Worm (Caenorhabditis elegans) whole organism, young adult: ENCODE measurements around the gene C04E12.2.
A peak's percentile ranks its signal among the peaks of the same experiment; 100 is the strongest.

Experiments
- B0019.2 ChIP-seq: fragments of 200-800 bp; sonication (Bioruptor generic); conservative IDR thresholded peaks from 2 replicates; pipeline ENCODE4 v1.3.6; 2022; ENCODE audit warnings: missing genetic modification reagents, missing genetic modification characterization, missing compliant biosample characterization
- B0261.1 ChIP-seq: sonication (generic microtip); optimal IDR thresholded peaks from 2 replicates; lab custom pipeline; 2016; ENCODE audit warnings: mild to moderate bottlenecking, missing genetic modification characterization, moderate library complexity, missing compliant biosample characterization
- C06A6.2 ChIP-seq: fragments of 200-800 bp; sonication (Bioruptor generic); conservative IDR thresholded peaks from 2 replicates; pipeline ENCODE4 v1.3.6; 2022; ENCODE audit warnings: missing genetic modification characterization, missing compliant biosample characterization
- F10E7.11 ChIP-seq: sonication (generic microtip); optimal IDR thresholded peaks from 2 replicates; lab custom pipeline; 2017; ENCODE audit warnings: mild to moderate bottlenecking, missing genetic modification characterization, moderate library complexity, missing compliant biosample characterization
- F37B4.10 ChIP-seq: fragments of 200-800 bp; sonication (Bioruptor generic); IDR thresholded peaks from 2 replicates; pipeline ENCODE4 v1.3.6; 2022; ENCODE audit warnings: missing genetic modification characterization, missing compliant biosample characterization
- F49E8.2 ChIP-seq: sonication (generic microtip); optimal IDR thresholded peaks from 3 replicates; lab custom pipeline; 2017; ENCODE audit warnings: missing genetic modification characterization, mild to moderate bottlenecking, missing compliant biosample characterization, antibody characterized with exemption, moderate library complexity; ENCODE audit not compliant: insufficient read depth
- F57C9.4 ChIP-seq: sonication (generic microtip); optimal IDR thresholded peaks from 2 replicates; lab custom pipeline; 2017; ENCODE audit warnings: mild to moderate bottlenecking, missing genetic modification characterization, missing compliant biosample characterization
- K11D2.4 ChIP-seq: fragments of 200-800 bp; sonication (Bioruptor generic); IDR thresholded peaks from 2 replicates; pipeline ENCODE4 v1.3.6; 2022; ENCODE audit warnings: missing genetic modification reagents, missing genetic modification characterization, missing compliant biosample characterization
- T07F8.4 ChIP-seq: sonication (generic microtip); optimal IDR thresholded peaks from 2 replicates; lab custom pipeline; 2016; ENCODE audit warnings: mild to moderate bottlenecking, missing genetic modification characterization, moderate library complexity, missing compliant biosample characterization
- T26A5.8 ChIP-seq: sonication (generic microtip); optimal IDR thresholded peaks from 2 replicates; lab custom pipeline; 2016; ENCODE audit warnings: missing genetic modification characterization, missing compliant biosample characterization
- Y53F4B.3 ChIP-seq: fragments of 200-800 bp; sonication (Bioruptor generic); IDR thresholded peaks from 2 replicates; pipeline ENCODE4 v1.3.6; 2022; ENCODE audit warnings: missing genetic modification reagents, missing genetic modification characterization, missing compliant biosample characterization
- Y53G8AR.9 ChIP-seq: fragments of 200-800 bp; sonication (Bioruptor generic); conservative IDR thresholded peaks from 2 replicates; pipeline ENCODE4 v1.3.6; 2022; ENCODE audit warnings: missing genetic modification reagents, missing genetic modification characterization, missing compliant biosample characterization
- Y67H2A.10 ChIP-seq: fragments of 200-800 bp; sonication (Bioruptor generic); conservative IDR thresholded peaks from 2 replicates; pipeline ENCODE4 v1.3.6; 2022; ENCODE audit warnings: missing genetic modification reagents, missing genetic modification characterization, missing compliant biosample characterization
- aptf-3 ChIP-seq: fragments of 200-800 bp; sonication (Bioruptor generic); IDR thresholded peaks from 2 replicates; pipeline ENCODE4 v1.3.6; 2022; ENCODE audit warnings: missing genetic modification characterization, missing compliant biosample characterization
- athp-1 ChIP-seq: sonication (generic microtip); optimal IDR thresholded peaks from 2 replicates; lab custom pipeline; 2017; ENCODE audit warnings: mild to moderate bottlenecking, missing genetic modification characterization, missing compliant biosample characterization
- attf-3 ChIP-seq: fragments of 200-800 bp; sonication (Bioruptor generic); conservative IDR thresholded peaks from 2 replicates; pipeline ENCODE4 v1.3.6; 2022; ENCODE audit warnings: missing genetic modification reagents, missing genetic modification characterization, missing compliant biosample characterization
- attf-5 ChIP-seq: fragments of 200-800 bp; sonication (Bioruptor generic); optimal IDR thresholded peaks from 2 replicates; lab custom pipeline; 2018; ENCODE audit warnings: mild to moderate bottlenecking, missing genetic modification characterization, missing compliant biosample characterization
- bed-1 ChIP-seq: fragments of 200-800 bp; sonication (Bioruptor generic); IDR thresholded peaks from 2 replicates; pipeline ENCODE4 v1.3.6; 2022; ENCODE audit warnings: missing genetic modification reagents, missing genetic modification characterization, missing compliant biosample characterization
- cebp-1 ChIP-seq, 2 experiments: fragments of 200-800 bp in 1 of 2; sonication (Bioruptor generic) in 1 of 2; sonication (generic microtip) in 1 of 2; IDR thresholded peaks in 1 of 2; optimal IDR thresholded peaks in 1 of 2; 2 replicates each; pipeline versions ENCODE4 v1.3.6 to Lab custom; 2017 to 2022; ENCODE audit warnings: missing compliant biosample characterization in 2 of 2, missing genetic modification characterization in 2 of 2, mild to moderate bottlenecking in 1 of 2, missing genetic modification reagents in 1 of 2, moderate library complexity in 1 of 2
- ceh-27 ChIP-seq: fragments of 200-800 bp; sonication (Bioruptor generic); optimal IDR thresholded peaks from 2 replicates; lab custom pipeline; 2018; ENCODE audit warnings: mild to moderate bottlenecking, missing genetic modification characterization, moderate library complexity, missing compliant biosample characterization
- ceh-40 ChIP-seq: fragments of 200-800 bp; sonication (Bioruptor generic); IDR thresholded peaks from 2 replicates; pipeline ENCODE4 v1.3.6; 2022; ENCODE audit warnings: missing genetic modification characterization, missing compliant biosample characterization
- ceh-91 ChIP-seq: fragments of 200-800 bp; sonication (Bioruptor generic); IDR thresholded peaks from 2 replicates; pipeline ENCODE4 v1.3.6; 2022; ENCODE audit warnings: missing genetic modification reagents, missing genetic modification characterization, missing compliant biosample characterization
- chd-7 ChIP-seq: sonication (generic microtip); optimal IDR thresholded peaks from 2 replicates; lab custom pipeline; 2016; ENCODE audit warnings: mild to moderate bottlenecking, missing genetic modification characterization, moderate library complexity, missing compliant biosample characterization
- dox-1 ChIP-seq: fragments of 200-800 bp; sonication (Bioruptor generic); IDR thresholded peaks from 2 replicates; pipeline ENCODE4 v1.3.6; 2022; ENCODE audit warnings: missing genetic modification reagents, missing genetic modification characterization, missing compliant biosample characterization
- dpl-1 ChIP-seq: fragments of 150-350 bp; optimal IDR thresholded peaks from 2 replicates; lab custom pipeline; 2014; ENCODE audit warnings: missing biosample characterization, missing genetic modification reagents, missing genetic modification characterization
- egl-18 ChIP-seq: fragments of 200-800 bp; sonication (Bioruptor generic); IDR thresholded peaks from 2 replicates; pipeline ENCODE4 v1.3.6; 2022; ENCODE audit warnings: missing genetic modification reagents, missing genetic modification characterization, missing compliant biosample characterization
- ekl-4 ChIP-seq: fragments of 200-800 bp; sonication (Bioruptor generic); IDR thresholded peaks from 2 replicates; pipeline ENCODE4 v1.3.6; 2022; ENCODE audit warnings: missing genetic modification reagents, missing genetic modification characterization, missing compliant biosample characterization
- gei-17 ChIP-seq: fragments of 200-800 bp; sonication (Bioruptor generic); optimal IDR thresholded peaks from 2 replicates; lab custom pipeline; 2018; ENCODE audit warnings: mild to moderate bottlenecking, missing genetic modification characterization, missing compliant biosample characterization
- hlh-26 ChIP-seq: fragments of 200-800 bp; sonication (Bioruptor generic); conservative IDR thresholded peaks from 2 replicates; pipeline ENCODE4 v1.3.6; 2022; ENCODE audit warnings: missing genetic modification reagents, missing genetic modification characterization, missing compliant biosample characterization
- hsf-1 ChIP-seq: fragments of 200-800 bp; sonication (Bioruptor generic); IDR thresholded peaks from 2 replicates; pipeline ENCODE4 v1.3.6; 2022; ENCODE audit warnings: missing genetic modification reagents, missing genetic modification characterization, missing compliant biosample characterization
- lin-35 ChIP-seq, 3 experiments: fragments of 150-350 bp in 2 of 3; sonication (generic microtip) in 1 of 3; optimal IDR thresholded peaks; 2 replicates each; lab custom pipeline; 2014 to 2018; ENCODE audit warnings: missing biosample characterization in 3 of 3, missing genetic modification characterization in 3 of 3, missing genetic modification reagents in 3 of 3
- lsy-27 ChIP-seq: sonication (generic microtip); optimal IDR thresholded peaks from 2 replicates; lab custom pipeline; 2017; ENCODE audit warnings: missing genetic modification characterization, mild to moderate bottlenecking, missing compliant biosample characterization, antibody characterized with exemption, missing genotype, borderline replicate concordance; ENCODE audit not compliant: insufficient read depth
- nfya-2 ChIP-seq: fragments of 200-800 bp; sonication (Bioruptor generic); IDR thresholded peaks from 2 replicates; pipeline ENCODE4 v1.3.6; 2022; ENCODE audit warnings: missing genetic modification reagents, missing genetic modification characterization, missing compliant biosample characterization
- nfyb-1 ChIP-seq: fragments of 200-800 bp; sonication (Bioruptor generic); IDR thresholded peaks from 2 replicates; pipeline ENCODE4 v1.3.6; 2022; ENCODE audit warnings: missing genetic modification reagents, missing genetic modification characterization, missing compliant biosample characterization
- nhr-120 ChIP-seq: fragments of 200-800 bp; sonication (Bioruptor generic); IDR thresholded peaks from 2 replicates; pipeline ENCODE4 v1.3.6; 2022; ENCODE audit warnings: missing genetic modification characterization, missing compliant biosample characterization
- nhr-179 ChIP-seq: sonication (generic microtip); optimal IDR thresholded peaks from 2 replicates; lab custom pipeline; 2016; ENCODE audit warnings: mild to moderate bottlenecking, missing genetic modification characterization, missing compliant biosample characterization
- nhr-27 ChIP-seq: fragments of 200-800 bp; sonication (Bioruptor generic); optimal IDR thresholded peaks from 2 replicates; lab custom pipeline; 2018; ENCODE audit warnings: mild to moderate bottlenecking, missing genetic modification characterization, moderate library complexity, missing compliant biosample characterization
- nhr-90 ChIP-seq: sonication (generic microtip); optimal IDR thresholded peaks from 2 replicates; lab custom pipeline; 2016; ENCODE audit warnings: missing genotype, mild to moderate bottlenecking, missing genetic modification characterization, missing compliant biosample characterization
- rcor-1 ChIP-seq: fragments of 200-800 bp; sonication (Bioruptor generic); IDR thresholded peaks from 2 replicates; pipeline ENCODE4 v1.3.6; 2022; ENCODE audit warnings: missing genetic modification reagents, missing genetic modification characterization, missing compliant biosample characterization
- rec-8 ChIP-seq, 2 experiments: sonication (generic microtip); optimal IDR thresholded peaks; 2 replicates each; lab custom pipeline; 2016; ENCODE audit warnings: mild to moderate bottlenecking in 2 of 2, missing genetic modification characterization in 2 of 2, missing genetic modification reagents in 2 of 2, missing genotype in 2 of 2, missing biosample characterization in 1 of 2, missing compliant biosample characterization in 1 of 2, moderate library complexity in 1 of 2
- sdz-38 ChIP-seq: sonication (generic microtip); optimal IDR thresholded peaks from 2 replicates; lab custom pipeline; 2016; ENCODE audit warnings: missing genotype, missing genetic modification characterization, missing compliant biosample characterization
- somi-1 ChIP-seq: fragments of 200-800 bp; sonication (Bioruptor generic); optimal IDR thresholded peaks from 2 replicates; lab custom pipeline; 2018; ENCODE audit warnings: mild to moderate bottlenecking, missing genetic modification characterization, missing compliant biosample characterization
- sptf-2 ChIP-seq: fragments of 200-800 bp; sonication (Bioruptor generic); optimal IDR thresholded peaks from 2 replicates; lab custom pipeline; 2018; ENCODE audit warnings: mild to moderate bottlenecking, missing genetic modification characterization, missing compliant biosample characterization
- tbp1 ChIP-seq: fragments of 200-800 bp; sonication (Bioruptor generic); optimal IDR thresholded peaks from 2 replicates; lab custom pipeline; 2018; ENCODE audit warnings: mild to moderate bottlenecking, missing genetic modification characterization, missing compliant biosample characterization
- tbx-9 ChIP-seq: sonication (generic microtip); optimal IDR thresholded peaks from 2 replicates; lab custom pipeline; 2016; ENCODE audit warnings: borderline replicate concordance, missing genetic modification characterization, inconsistent platforms, missing compliant biosample characterization
- unc-130 ChIP-seq: sonication (generic microtip); optimal IDR thresholded peaks from 2 replicates; lab custom pipeline; 2016; ENCODE audit warnings: missing genetic modification reagents, missing genetic modification characterization, missing compliant biosample characterization
- ztf-22 ChIP-seq: fragments of 200-800 bp; sonication (Bioruptor generic); optimal IDR thresholded peaks from 2 replicates; lab custom pipeline; 2018; ENCODE audit warnings: mild to moderate bottlenecking, missing genetic modification characterization, moderate library complexity, missing compliant biosample characterization
- ztf-26 ChIP-seq: sonication (generic microtip); optimal IDR thresholded peaks from 2 replicates; lab custom pipeline; 2017; ENCODE audit warnings: missing genetic modification characterization, missing compliant biosample characterization
- ztf-6 ChIP-seq: fragments of 200-800 bp; sonication (Bioruptor generic); IDR thresholded peaks from 2 replicates; pipeline ENCODE4 v1.3.6; 2022; ENCODE audit warnings: missing genetic modification reagents, missing genetic modification characterization, missing compliant biosample characterization

C04E12.2 gene

ce11 chrV:3391005-3391404, 23.1 kb downstream of the C04E12.2 start (continued):
- TF ChIP-seq ekl-4 (GFP tag; lab: Robert Waterston, UW): no peak
- no peak for TF ChIP-seq sdz-38 (tag; lab: Kevin White, UChicago)
- no peak for TF ChIP-seq tbx-9 (tag; lab: Kevin White, UChicago)
- TF ChIP-seq T07F8.4: no peak
- TF ChIP-seq unc-130 (GFP tag; lab: Kevin White, UChicago): no peak
- no peak for TF ChIP-seq athp-1
- TF ChIP-seq gei-17 (GFP tag; lab: Kevin White, UChicago): no peak
- no peak for TF ChIP-seq egl-18 (GFP tag; lab: Robert Waterston, UW)
- TF ChIP-seq C06A6.2 (GFP tag; lab: Robert Waterston, UW): peak; percentile 44; the same call in 1 of the 2 replicates
- no peak for TF ChIP-seq ztf-22
- peak in 1 of 3 experiments; percentile 72 for TF ChIP-seq lin-35 (GFP tag; optimal IDR thresholded peaks at IDR 0.05; lab: Kevin White, UChicago)
- TF ChIP-seq nhr-90 (tag; lab: Kevin White, UChicago): no peak
- peak; percentile 27 for TF ChIP-seq ceh-27
- TF ChIP-seq attf-5 (GFP tag; lab: Kevin White, UChicago): peak; percentile 54
- no peak for TF ChIP-seq dox-1
- no peak for TF ChIP-seq ceh-40 (GFP tag; lab: Robert Waterston, UW)
- no peak for TF ChIP-seq B0261.1 (tag; lab: Kevin White, UChicago)
- no peak for TF ChIP-seq hlh-26 (GFP tag; lab: Robert Waterston, UW)
- TF ChIP-seq F57C9.4 (tag; lab: Kevin White, UChicago): no peak
- no peak for TF ChIP-seq nfya-2 (GFP tag; lab: Robert Waterston, UW)
- no peak for TF ChIP-seq lsy-27 (tag; lab: Kevin White, UChicago)
- TF ChIP-seq tbp1: peak; percentile 12
- no peak for TF ChIP-seq dpl-1
- 0 out of 2 replicates have a peak, but pooled peaks have one; percentile 47 for TF ChIP-seq nfyb-1 (GFP tag; lab: Robert Waterston, UW)
- no peak for TF ChIP-seq F10E7.11 (tag; lab: Kevin White, UChicago)
- no peak for TF ChIP-seq rcor-1
- TF ChIP-seq rec-8 (tag; optimal IDR thresholded peaks at IDR 0.05; lab: Kevin White, UChicago): no peak
- TF ChIP-seq bed-1: no peak
- TF ChIP-seq nhr-179: no peak
- TF ChIP-seq hsf-1 (GFP tag; lab: Robert Waterston, UW): no peak
- TF ChIP-seq F49E8.2 (tag; lab: Kevin White, UChicago): no peak
- no peak for TF ChIP-seq ztf-6
- TF ChIP-seq Y53G8AR.9: no peak
- TF ChIP-seq aptf-3 (GFP tag; lab: Robert Waterston, UW): no peak
- 0 out of 2 replicates have a peak, but pooled peaks have one; percentile 66 for TF ChIP-seq K11D2.4 (GFP tag; lab: Robert Waterston, UW)
- TF ChIP-seq ztf-26 (tag; lab: Kevin White, UChicago): peak; percentile 53
- TF ChIP-seq Y67H2A.10 (GFP tag; lab: Robert Waterston, UW): no peak
- TF ChIP-seq B0019.2 (GFP tag; lab: Robert Waterston, UW): no peak
- no peak for TF ChIP-seq sptf-2
- no peak for TF ChIP-seq nhr-27 (tag; lab: Kevin White, UChicago)
- TF ChIP-seq cebp-1 (GFP tag; IDR thresholded peaks at IDR 0.05; lab: Robert Waterston, UW): no peak
- TF ChIP-seq cebp-1 (tag; optimal IDR thresholded peaks at IDR 0.05; lab: Kevin White, UChicago): no peak
- peak; percentile 78 for TF ChIP-seq somi-1 (GFP tag; lab: Kevin White, UChicago)
- no peak for TF ChIP-seq attf-3 (GFP tag; lab: Robert Waterston, UW)
- no peak for TF ChIP-seq T26A5.8
- TF ChIP-seq Y53F4B.3 (GFP tag; lab: Robert Waterston, UW): no peak
- no peak for TF ChIP-seq nhr-120
- no peak for TF ChIP-seq F37B4.10 (GFP tag; lab: Robert Waterston, UW)
- TF ChIP-seq ceh-91: no peak
- no peak for TF ChIP-seq chd-7 (tag; lab: Kevin White, UChicago)
